Worm (Caenorhabditis elegans) whole organism, L3 larva: ENCODE results near the gene R11E3.2.

Source experiments
- ceh-28 ChIP-seq: fragments of 150-350 bp; optimal IDR thresholded peaks from 2 replicates; lab custom pipeline; 2014; ENCODE audit warnings: missing biosample characterization, missing genetic modification reagents, missing genetic modification characterization
- ceh-82 ChIP-seq: fragments of 150-350 bp; optimal IDR thresholded peaks from 2 replicates; lab custom pipeline; 2014; ENCODE audit warnings: missing biosample characterization, missing genetic modification characterization
- elt-1 ChIP-seq: fragments of 150-350 bp; optimal IDR thresholded peaks from 2 replicates; lab custom pipeline; 2014; ENCODE audit warnings: missing biosample characterization, missing genetic modification characterization
- elt-3 ChIP-seq, 3 experiments: fragments of 150-350 bp in 1 of 3; sonication (generic microtip) in 2 of 3; optimal IDR thresholded peaks; 2 replicates in 2 of 3; 4 replicates in 1 of 3; lab custom pipeline; 2014 to 2017; ENCODE audit warnings: missing biosample characterization in 3 of 3, missing genetic modification characterization in 3 of 3
- eor-1 ChIP-seq, 2 experiments: fragments of 150-350 bp; optimal IDR thresholded peaks; 2 replicates each; lab custom pipeline; 2014 to 2018; ENCODE audit warnings: missing biosample characterization in 2 of 2, missing genetic modification characterization in 2 of 2
- nhr-28 ChIP-seq: fragments of 150-350 bp; optimal IDR thresholded peaks from 2 replicates; lab custom pipeline; 2014; ENCODE audit warnings: missing biosample characterization, missing genetic modification characterization
- pha-4 ChIP-seq: fragments of 150-350 bp; optimal IDR thresholded peaks from 2 replicates; lab custom pipeline; 2014; ENCODE audit warnings: missing biosample characterization, missing genetic modification reagents, missing genetic modification characterization
- tbx-2 ChIP-seq: sonication (generic microtip); optimal IDR thresholded peaks from 2 replicates; lab custom pipeline; 2016; ENCODE audit warnings: mild to moderate bottlenecking, missing genetic modification characterization, missing compliant biosample characterization
- unc-62 ChIP-seq: fragments of 150-350 bp; sonication (generic microtip); optimal IDR thresholded peaks from 4 replicates; lab custom pipeline; 2014; ENCODE audit warnings: missing biosample characterization, missing genetic modification reagents, missing genetic modification characterization

ce11 chrIV:4751814-4752213, 20.1 kb upstream of the R11E3.2 start, which contains the start of gene Y17G9B.4:
- TF ChIP-seq elt-1 (tag; lab: Kevin White, UChicago) (no peak), nhr-28 (tag; lab: Kevin White, UChicago) (no peak), pha-4 (tag; lab: Kevin White, UChicago) (no peak), unc-62 (GFP tag; lab: Kevin White, UChicago) (no peak), ceh-28 (no peak), tbx-2 (no peak), ceh-82 (no peak), eor-1 (tag; optimal IDR thresholded peaks at IDR 0.05; lab: Kevin White, UChicago) (no peak), elt-3 (tag; optimal IDR thresholded peaks at IDR 0.05; lab: Kevin White, UChicago) (no peak)
